Fruit fly (Drosophila melanogaster) whole organism, embryonic: ENCODE results near the gene CG43389.

Source experiments
- Abd-B ChIP-seq: fragments of 200-800 bp; sonication (Bioruptor generic); optimal IDR thresholded peaks from 2 replicates; lab custom pipeline; 2018; ENCODE audit warnings: missing biosample characterization, mild to moderate bottlenecking, missing genetic modification characterization, moderate library complexity
- C15 ChIP-seq: fragments of 200-800 bp; sonication (Bioruptor generic); IDR thresholded peaks from 3 replicates; pipeline ENCODE4 v1.3.6; 2022; ENCODE audit warnings: missing biosample characterization, missing genetic modification characterization
- CG10321 ChIP-seq: fragments of 200-800 bp; sonication (Bioruptor generic); IDR thresholded peaks from 2 replicates; pipeline ENCODE4 v1.3.6; 2022; ENCODE audit warnings: missing biosample characterization, missing genetic modification characterization
- CG10565 ChIP-seq: fragments of 200-800 bp; sonication (Bioruptor generic); optimal IDR thresholded peaks from 3 replicates; lab custom pipeline; 2016; ENCODE audit warnings: missing biosample characterization, mild to moderate bottlenecking, missing genetic modification characterization
- CG11696 ChIP-seq: fragments of 200-800 bp; sonication (Bioruptor generic); IDR thresholded peaks from 2 replicates; pipeline ENCODE4 v1.3.6; 2022; ENCODE audit warnings: missing biosample characterization, missing genetic modification characterization
- CG13424 ChIP-seq: fragments of 200-800 bp; sonication (Bioruptor generic); optimal IDR thresholded peaks from 2 replicates; lab custom pipeline; 2019; ENCODE audit warnings: missing biosample characterization, mild to moderate bottlenecking, missing genetic modification characterization, moderate library complexity
- CG15073 ChIP-seq: fragments of 200-800 bp; sonication (Bioruptor generic); optimal IDR thresholded peaks from 2 replicates; lab custom pipeline; 2016; ENCODE audit warnings: missing biosample characterization, missing genetic modification characterization
- CG15269 ChIP-seq: fragments of 200-800 bp; sonication (Bioruptor generic); optimal IDR thresholded peaks from 2 replicates; lab custom pipeline; 2018; ENCODE audit warnings: missing biosample characterization, mild to moderate bottlenecking, missing genetic modification characterization, moderate library complexity
- CG15601 ChIP-seq: fragments of 200-800 bp; sonication (Bioruptor generic); optimal IDR thresholded peaks from 3 replicates; lab custom pipeline; 2019; ENCODE audit warnings: missing biosample characterization, mild to moderate bottlenecking, missing genetic modification characterization, moderate library complexity
- CG2712 ChIP-seq: fragments of 200-800 bp; optimal IDR thresholded peaks from 3 replicates; lab custom pipeline; 2019; ENCODE audit warnings: missing biosample characterization, mild to moderate bottlenecking, missing genetic modification characterization, moderate library complexity
- CG33557 ChIP-seq: fragments of 200-800 bp; sonication (Bioruptor generic); optimal IDR thresholded peaks from 2 replicates; lab custom pipeline; 2019; ENCODE audit warnings: missing biosample characterization, mild to moderate bottlenecking, missing genetic modification characterization, moderate library complexity
- CG3407 ChIP-seq: fragments of 200-800 bp; sonication (Bioruptor generic); optimal IDR thresholded peaks from 2 replicates; lab custom pipeline; 2018; ENCODE audit warnings: missing biosample characterization, mild to moderate bottlenecking, missing genetic modification characterization
- CG3726 ChIP-seq: fragments of 200-800 bp; sonication (Bioruptor generic); IDR thresholded peaks from 3 replicates; pipeline ENCODE4, ENCODE4 v1.3.6; 2022; ENCODE audit warnings: missing biosample characterization, missing genetic modification characterization
- CG6272 ChIP-seq: fragments of 200-800 bp; sonication (Bioruptor generic); IDR thresholded peaks from 2 replicates; pipeline ENCODE4 v1.3.6; 2022; ENCODE audit warnings: missing biosample characterization, missing genetic modification characterization
- CG8359 ChIP-seq: fragments of 200-800 bp; sonication (Bioruptor generic); optimal IDR thresholded peaks from 2 replicates; lab custom pipeline; 2017; ENCODE audit warnings: missing biosample characterization, mild to moderate bottlenecking, missing genetic modification characterization, borderline replicate concordance
- CG9609 ChIP-seq: fragments of 200-800 bp; sonication (Bioruptor generic); optimal IDR thresholded peaks from 3 replicates; lab custom pipeline; 2016; ENCODE audit warnings: missing biosample characterization, missing genetic modification characterization
- CrebB ChIP-seq: fragments of 200-800 bp; sonication (Bioruptor generic); optimal IDR thresholded peaks from 3 replicates; lab custom pipeline; 2018; ENCODE audit warnings: missing biosample characterization, mild to moderate bottlenecking, missing genetic modification characterization
- Dad ChIP-seq: fragments of 200-800 bp; sonication (Bioruptor generic); optimal IDR thresholded peaks from 3 replicates; lab custom pipeline; 2016; ENCODE audit warnings: missing biosample characterization, missing genetic modification characterization
- Doc2 ChIP-seq: fragments of 200-800 bp; sonication (Bioruptor generic); IDR thresholded peaks from 2 replicates; pipeline ENCODE4 v1.3.6; 2022; ENCODE audit warnings: missing biosample characterization, missing genetic modification characterization
- Elba2 ChIP-seq: fragments of 200-800 bp; sonication (Bioruptor generic); optimal IDR thresholded peaks from 3 replicates; lab custom pipeline; 2016; ENCODE audit warnings: missing biosample characterization, missing genetic modification characterization
- Fer2 ChIP-seq: fragments of 200-800 bp; sonication (Bioruptor generic); optimal IDR thresholded peaks from 2 replicates; lab custom pipeline; 2018; ENCODE audit warnings: missing biosample characterization, mild to moderate bottlenecking, missing genetic modification characterization, moderate library complexity
- GATAe ChIP-seq: fragments of 200-800 bp; sonication (Bioruptor generic); conservative IDR thresholded peaks from 2 replicates; pipeline ENCODE4 v1.3.6; 2022; ENCODE audit warnings: missing biosample characterization, missing genetic modification characterization
- HHEX ChIP-seq: fragments of 200-800 bp; sonication (Bioruptor generic); optimal IDR thresholded peaks from 3 replicates; lab custom pipeline; 2017; ENCODE audit warnings: missing biosample characterization, mild to moderate bottlenecking, missing genetic modification characterization, missing genetic modification reagents
- Hmx ChIP-seq: fragments of 200-800 bp; sonication (Bioruptor generic); optimal IDR thresholded peaks from 2 replicates; lab custom pipeline; 2016; ENCODE audit warnings: missing biosample characterization, missing genetic modification characterization
- Hr51 ChIP-seq, 2 experiments: fragments of 200-800 bp; sonication (Bioruptor generic); optimal IDR thresholded peaks; 2 replicates in 1 of 2; 3 replicates in 1 of 2; lab custom pipeline; 2016 to 2018; ENCODE audit warnings: missing biosample characterization in 2 of 2, missing genetic modification characterization in 2 of 2, mild to moderate bottlenecking in 1 of 2, moderate library complexity in 1 of 2
- Hr78 ChIP-seq, 2 experiments: fragments of 200-800 bp in 1 of 2; fragments of >200 bp in 1 of 2; sonication (Bioruptor generic) in 1 of 2; optimal IDR thresholded peaks; 2 replicates each; lab custom pipeline; 2017 to 2019; ENCODE audit warnings: missing biosample characterization in 2 of 2, missing genetic modification characterization in 2 of 2, mild to moderate bottlenecking in 1 of 2, moderate library complexity in 1 of 2
- Rfx ChIP-seq: fragments of 200-800 bp; sonication (Bioruptor generic); IDR thresholded peaks from 2 replicates; pipeline ENCODE4 v1.3.6; 2022; ENCODE audit warnings: missing biosample characterization, missing genetic modification characterization
- Ssrp ChIP-seq: fragments of 200-800 bp; sonication (Bioruptor generic); optimal IDR thresholded peaks from 2 replicates; lab custom pipeline; 2018; ENCODE audit warnings: missing biosample characterization, mild to moderate bottlenecking, missing genetic modification characterization, moderate library complexity
- Taf1 ChIP-seq: fragments of 200-800 bp; sonication (Bioruptor generic); IDR thresholded peaks from 2 replicates; pipeline ENCODE4 v1.3.6; 2022; ENCODE audit warnings: missing biosample characterization, missing genetic modification characterization
- ab ChIP-seq: fragments of 200-800 bp; sonication (Bioruptor generic); optimal IDR thresholded peaks from 2 replicates; lab custom pipeline; 2016; ENCODE audit warnings: missing biosample characterization, missing genetic modification characterization
- al ChIP-seq: fragments of 200-800 bp; sonication (Bioruptor generic); IDR thresholded peaks from 2 replicates; pipeline ENCODE4 v1.3.6; 2022; ENCODE audit warnings: missing biosample characterization, missing genetic modification characterization
- amos ChIP-seq: fragments of 200-800 bp; sonication (Bioruptor generic); IDR thresholded peaks from 2 replicates; pipeline ENCODE4 v1.3.6; 2022; ENCODE audit warnings: missing biosample characterization, missing genetic modification characterization; ENCODE audit not compliant: partially characterized antibody
- bsh ChIP-seq, 2 experiments: fragments of 200-800 bp; sonication (Bioruptor generic); optimal IDR thresholded peaks; 2 replicates each; lab custom pipeline; 2017 to 2018; ENCODE audit warnings: mild to moderate bottlenecking in 2 of 2, missing biosample characterization in 2 of 2, missing genetic modification characterization in 2 of 2, moderate library complexity in 1 of 2
- cas ChIP-seq: fragments of 200-800 bp; sonication (Bioruptor generic); IDR thresholded peaks from 2 replicates; pipeline ENCODE4 v1.3.6; 2022; ENCODE audit warnings: missing biosample characterization, missing genetic modification characterization
- dimm ChIP-seq: fragments of 200-800 bp; sonication (Bioruptor generic); IDR thresholded peaks from 2 replicates; pipeline ENCODE4 v1.3.6; 2022; ENCODE audit warnings: missing biosample characterization, missing genetic modification characterization
- dm ChIP-seq: fragments of 200-800 bp; sonication (Bioruptor generic); optimal IDR thresholded peaks from 3 replicates; lab custom pipeline; 2016; ENCODE audit warnings: missing biosample characterization, missing genetic modification characterization
- emc ChIP-seq: fragments of 200-800 bp; sonication (Bioruptor generic); optimal IDR thresholded peaks from 2 replicates; lab custom pipeline; 2016; ENCODE audit warnings: missing biosample characterization, missing genetic modification characterization
- lbe ChIP-seq: fragments of 200-800 bp; sonication (Bioruptor generic); optimal IDR thresholded peaks from 2 replicates; lab custom pipeline; 2016; ENCODE audit warnings: missing biosample characterization, mild to moderate bottlenecking, missing genetic modification characterization
- nerfin-1 ChIP-seq: fragments of 200-800 bp; sonication (Bioruptor generic); optimal IDR thresholded peaks from 3 replicates; lab custom pipeline; 2019; ENCODE audit warnings: missing biosample characterization, mild to moderate bottlenecking, missing genetic modification characterization, moderate library complexity
- pum ChIP-seq: fragments of 200-800 bp; sonication (Bioruptor generic); optimal IDR thresholded peaks from 2 replicates; lab custom pipeline; 2016; ENCODE audit warnings: missing biosample characterization, missing genetic modification characterization
- sens-2 ChIP-seq: fragments of 200-800 bp; sonication (Bioruptor generic); IDR thresholded peaks from 2 replicates; pipeline ENCODE4 v1.3.6; 2022; ENCODE audit warnings: missing biosample characterization, missing genetic modification characterization
- seq ChIP-seq: fragments of 200-800 bp; sonication (Bioruptor generic); IDR thresholded peaks from 2 replicates; pipeline ENCODE4 v1.3.6; 2022; ENCODE audit warnings: missing biosample characterization, missing genetic modification characterization
- slou ChIP-seq: fragments of 200-800 bp; sonication (Bioruptor generic); optimal IDR thresholded peaks from 3 replicates; lab custom pipeline; 2016; ENCODE audit warnings: missing biosample characterization, missing genetic modification characterization
- stc ChIP-seq: fragments of 200-800 bp; sonication (Bioruptor generic); IDR thresholded peaks from 2 replicates; pipeline ENCODE4 v1.3.6; 2022; ENCODE audit warnings: missing biosample characterization, missing genetic modification characterization
- usp ChIP-seq: fragments of >200 bp; optimal IDR thresholded peaks from 2 replicates; lab custom pipeline; 2017; ENCODE audit warnings: missing biosample characterization, missing genetic modification characterization
- vfl ChIP-seq: fragments of 200-800 bp; sonication (Bioruptor generic); optimal IDR thresholded peaks from 2 replicates; lab custom pipeline; 2016; ENCODE audit warnings: missing biosample characterization, missing genetic modification characterization
- vnd ChIP-seq: fragments of 200-800 bp; sonication (Bioruptor generic); IDR thresholded peaks from 3 replicates; pipeline ENCODE4 v1.3.6; 2022; ENCODE audit warnings: missing biosample characterization, missing genetic modification characterization; ENCODE audit not compliant: partially characterized antibody
- vvl ChIP-seq: fragments of 200-800 bp; sonication (Bioruptor generic); IDR thresholded peaks from 2 replicates; pipeline ENCODE4 v1.3.6; 2022; ENCODE audit warnings: missing biosample characterization, missing genetic modification characterization
- wek ChIP-seq: fragments of 200-800 bp; sonication (Bioruptor generic); optimal IDR thresholded peaks from 3 replicates; lab custom pipeline; 2018; ENCODE audit warnings: missing biosample characterization, mild to moderate bottlenecking, missing genetic modification characterization, moderate library complexity

The CG43389 gene

DNA sequence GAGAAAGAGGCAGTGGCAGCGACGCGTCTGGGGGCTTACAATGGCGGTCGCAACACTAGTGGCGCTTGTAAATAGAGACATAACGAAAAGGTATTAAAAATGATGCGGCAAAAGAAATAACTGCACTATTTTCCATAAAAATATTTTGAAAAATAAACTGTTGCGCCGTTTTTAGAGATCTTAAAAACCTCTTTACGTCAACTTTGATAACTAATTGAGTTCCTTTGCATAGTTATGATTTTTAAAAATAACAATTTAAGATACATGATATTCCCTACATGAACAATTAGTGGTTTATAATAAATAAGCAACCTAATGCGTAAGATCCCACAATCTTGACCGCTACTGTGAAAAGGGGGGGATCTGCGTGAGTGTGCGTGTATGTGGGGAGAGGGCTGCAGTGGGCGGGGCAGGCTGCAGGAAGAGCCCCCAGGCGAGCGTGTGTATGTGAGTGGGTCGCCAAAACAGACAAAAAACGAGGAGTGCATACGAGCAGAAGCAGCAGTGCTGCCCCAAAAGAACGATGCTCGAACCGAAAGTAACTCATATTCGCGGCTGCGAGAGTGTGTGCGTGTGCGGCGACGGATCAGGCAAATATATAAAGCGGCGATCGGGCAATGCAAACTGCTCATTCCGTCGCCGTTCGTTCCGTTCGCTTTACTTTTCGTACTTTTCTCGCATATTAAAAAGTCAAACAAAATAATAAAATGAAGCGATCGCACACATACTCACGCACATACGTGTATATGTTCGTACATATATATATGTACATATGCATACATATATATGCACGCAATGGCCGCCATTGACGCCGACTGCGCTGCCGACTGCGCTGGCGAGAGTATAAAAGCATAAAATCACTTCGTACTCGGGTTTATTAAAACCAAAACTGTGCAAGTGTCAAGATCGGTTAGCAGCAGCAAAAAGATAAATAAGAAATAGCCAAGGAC lies 1.2 kb downstream of the CG43389 start (continued):
- no peak for TF ChIP-seq sens-2 (GFP tag; lab: Robert Waterston, UW)
- TF ChIP-seq dimm (GFP tag; lab: Robert Waterston, UW) = no peak
- TF ChIP-seq CG15073 = peak; percentile 5
- TF ChIP-seq vfl (GFP tag; lab: Kevin White, UChicago) = no peak
- no peak for TF ChIP-seq CG3407
- no peak for TF ChIP-seq Doc2
- TF ChIP-seq Hmx (GFP tag; lab: Kevin White, UChicago) = peak; percentile 2
- TF ChIP-seq CG15269 (tag; lab: Kevin White, UChicago) = peak; percentile 55
- no peak for TF ChIP-seq wek (GFP tag; lab: Kevin White, UChicago)
- no peak for TF ChIP-seq CG33557 (GFP tag; lab: Kevin White, UChicago)
- peak; percentile 96 for TF ChIP-seq lbe (GFP tag; lab: Kevin White, UChicago)
- TF ChIP-seq stc (GFP tag; lab: Robert Waterston, UW) = peak; percentile 12; the same call in 1 of the 2 replicates
- TF ChIP-seq CrebB (tag; lab: Kevin White, UChicago) = no peak
- no peak for TF ChIP-seq Fer2 (tag; lab: Kevin White, UChicago)
- TF ChIP-seq Taf1 (GFP tag; lab: Robert Waterston, UW) = no peak
- TF ChIP-seq slou = no peak
- TF ChIP-seq CG8359 (GFP tag; lab: Kevin White, UChicago) = no peak
- peak; percentile 1 for TF ChIP-seq Abd-B (GFP tag; lab: Kevin White, UChicago)
- no peak for TF ChIP-seq dm (GFP tag; lab: Kevin White, UChicago)
- TF ChIP-seq Dad (GFP tag; lab: Kevin White, UChicago) = no peak
- TF ChIP-seq CG9609 (GFP tag; lab: Kevin White, UChicago) = no peak
- peak; percentile 31 for TF ChIP-seq CG15601 (tag; lab: Kevin White, UChicago)
- TF ChIP-seq pum (GFP tag; lab: Kevin White, UChicago) = no peak
- TF ChIP-seq emc (GFP tag; lab: Kevin White, UChicago) = no peak
- no peak for TF ChIP-seq CG10321
- TF ChIP-seq CG10565 (GFP tag; lab: Kevin White, UChicago) = no peak
- no peak for TF ChIP-seq cas (GFP tag; lab: Robert Waterston, UW)
- TF ChIP-seq usp (GFP tag; lab: Kevin White, UChicago) = no peak
- TF ChIP-seq vnd (GFP tag; lab: Robert Waterston, UW) = no peak
- no peak for TF ChIP-seq al (GFP tag; lab: Robert Waterston, UW)
- TF ChIP-seq GATAe (GFP tag; lab: Robert Waterston, UW) = no peak
- no peak for TF ChIP-seq nerfin-1 (tag; lab: Kevin White, UChicago)
- peak; percentile 67 for TF ChIP-seq Ssrp
- TF ChIP-seq C15 = no peak
- TF ChIP-seq Hr78 (GFP tag; optimal IDR thresholded peaks at IDR 0.05; lab: Kevin White, UChicago) = no peak
- peak in 1 of 2 experiments; percentile 70 for TF ChIP-seq Hr51 (GFP tag; optimal IDR thresholded peaks at IDR 0.05; lab: Kevin White, UChicago)
- peak; percentile 65 for TF ChIP-seq CG13424
- no peak for TF ChIP-seq vvl (GFP tag; lab: Robert Waterston, UW)
- no peak for TF ChIP-seq CG3726
- peak; percentile 61; the same call in 1 of the 2 replicates for TF ChIP-seq CG11696 (GFP tag; lab: Robert Waterston, UW)
- no peak for TF ChIP-seq Rfx (GFP tag; lab: Robert Waterston, UW)
- TF ChIP-seq amos (GFP tag; lab: Robert Waterston, UW) = no peak
- TF ChIP-seq bsh (GFP tag; optimal IDR thresholded peaks at IDR 0.05; lab: Kevin White, UChicago) = peak; percentile 43 to 95
- peak; percentile 18 for TF ChIP-seq HHEX (GFP tag; lab: Kevin White, UChicago)
- no peak for TF ChIP-seq CG6272
- no peak for TF ChIP-seq ab (GFP tag; lab: Kevin White, UChicago)
- peak; percentile 53 for TF ChIP-seq seq (GFP tag; lab: Robert Waterston, UW)
- no peak for TF ChIP-seq Elba2 (GFP tag; lab: Kevin White, UChicago)
- TF ChIP-seq CG2712 (tag; lab: Kevin White, UChicago) = peak; percentile 54
